Worm (Caenorhabditis elegans) whole organism, young adult: ENCODE data around the gene F38A5.6.

Source experiments
- B0035.1 ChIP-seq: sonication (generic microtip); optimal IDR thresholded peaks from 2 replicates; lab custom pipeline; 2016; ENCODE audit warnings: missing genetic modification characterization, mild to moderate bottlenecking, missing compliant biosample characterization, missing genotype, missing genetic modification reagents
- F33H1.4 ChIP-seq: fragments of 200-800 bp; sonication (Bioruptor generic); IDR thresholded peaks from 2 replicates; pipeline ENCODE4 v1.3.6; 2022; ENCODE audit warnings: missing genetic modification reagents, missing genetic modification characterization, missing compliant biosample characterization
- F39B2.1 ChIP-seq: fragments of 200-800 bp; sonication (Bioruptor generic); IDR thresholded peaks from 2 replicates; pipeline ENCODE4 v1.3.6; 2022; ENCODE audit warnings: missing genetic modification reagents, missing genetic modification characterization, missing compliant biosample characterization
- F55B11.4 ChIP-seq: sonication (generic microtip); optimal IDR thresholded peaks from 2 replicates; lab custom pipeline; 2016; ENCODE audit warnings: missing compliant biosample characterization, missing genetic modification characterization, borderline replicate concordance; ENCODE audit not compliant: insufficient read depth
- Y95B8A.8 ChIP-seq: fragments of 200-800 bp; sonication (Bioruptor generic); IDR thresholded peaks from 2 replicates; pipeline ENCODE4 v1.3.6; 2022; ENCODE audit warnings: missing genetic modification reagents, missing genetic modification characterization, missing compliant biosample characterization
- ama-1 ChIP-seq, 3 experiments: fragments of 150-350 bp in 1 of 3; sonication (generic microtip) in 2 of 3; optimal IDR thresholded peaks; 2 replicates each; lab custom pipeline; 2014 to 2018; ENCODE audit warnings: missing biosample characterization in 2 of 3, missing genetic modification characterization in 2 of 3, missing genetic modification reagents in 2 of 3
- ccch-3 ChIP-seq: fragments of 200-800 bp; sonication (Bioruptor generic); optimal IDR thresholded peaks from 2 replicates; lab custom pipeline; 2018; ENCODE audit warnings: mild to moderate bottlenecking, missing genetic modification characterization, missing compliant biosample characterization
- efl-1 ChIP-seq: fragments of 150-350 bp; optimal IDR thresholded peaks from 2 replicates; lab custom pipeline; 2014; ENCODE audit warnings: missing biosample characterization, missing genetic modification reagents, missing genetic modification characterization
- ekl-4 ChIP-seq: fragments of 200-800 bp; sonication (Bioruptor generic); IDR thresholded peaks from 2 replicates; pipeline ENCODE4 v1.3.6; 2022; ENCODE audit warnings: missing genetic modification reagents, missing genetic modification characterization, missing compliant biosample characterization
- hlh-12 ChIP-seq: sonication (generic microtip); optimal IDR thresholded peaks from 2 replicates; lab custom pipeline; 2016; ENCODE audit warnings: missing genetic modification characterization, missing compliant biosample characterization
- nhr-179 ChIP-seq: sonication (generic microtip); optimal IDR thresholded peaks from 2 replicates; lab custom pipeline; 2016; ENCODE audit warnings: mild to moderate bottlenecking, missing genetic modification characterization, missing compliant biosample characterization
- tbp1 ChIP-seq: fragments of 200-800 bp; sonication (Bioruptor generic); optimal IDR thresholded peaks from 2 replicates; lab custom pipeline; 2018; ENCODE audit warnings: mild to moderate bottlenecking, missing genetic modification characterization, missing compliant biosample characterization
- unc-62 ChIP-seq: fragments of 150-350 bp; optimal IDR thresholded peaks from 2 replicates; lab custom pipeline; 2014; ENCODE audit warnings: missing biosample characterization, missing genetic modification reagents, missing genetic modification characterization
- ztf-25 ChIP-seq: fragments of 200-800 bp; sonication (Bioruptor generic); IDR thresholded peaks from 2 replicates; pipeline ENCODE4 v1.3.6; 2022; ENCODE audit warnings: missing genetic modification reagents, missing genetic modification characterization, missing compliant biosample characterization

- TF ChIP-seq B0035.1 (no peak), ccch-3 (GFP tag; lab: Kevin White, UChicago) (no peak), unc-62 (GFP tag; lab: Kevin White, UChicago) (no peak), tbp1 (GFP tag; lab: Kevin White, UChicago) (no peak), F55B11.4 (no peak), F39B2.1 (no peak), hlh-12 (tag; lab: Kevin White, UChicago) (no peak), efl-1 (GFP tag; lab: Kevin White, UChicago) (no peak), nhr-179 (tag; lab: Kevin White, UChicago) (no peak), ztf-25 (GFP tag; lab: Robert Waterston, UW) (no peak), Y95B8A.8 (GFP tag; lab: Robert Waterston, UW) (no peak), ekl-4 (GFP tag; lab: Robert Waterston, UW) (no peak), F33H1.4 (GFP tag; lab: Robert Waterston, UW) (no peak), ama-1 (optimal IDR thresholded peaks at IDR 0.05; lab: Kevin White, UChicago) (no peak), ama-1 (GFP tag; optimal IDR thresholded peaks at IDR 0.05; lab: Kevin White, UChicago) (no peak)
These were observed 19.3 kb downstream of the F38A5.6 start, which contains the start of gene C43G2.3 for ce11 chrIV:6577914-6578313.
